Fruit fly (Drosophila melanogaster) whole organism, embryonic: ENCODE measurements around the gene Z600.

Experiments used
- CG10267 ChIP-seq: fragments of 200-800 bp; sonication (Bioruptor generic); optimal IDR thresholded peaks from 2 replicates; lab custom pipeline; 2018; ENCODE audit warnings: missing biosample characterization, mild to moderate bottlenecking, missing genetic modification characterization, moderate library complexity
- CG11085 ChIP-seq: fragments of 200-800 bp; sonication (Bioruptor generic); IDR thresholded peaks from 2 replicates; pipeline ENCODE4 v1.3.6; 2022; ENCODE audit warnings: missing biosample characterization, missing genetic modification characterization
- CG11093 ChIP-seq: fragments of 200-800 bp; sonication (Bioruptor generic); IDR thresholded peaks from 3 replicates; pipeline ENCODE4 v1.3.6; 2022; ENCODE audit warnings: missing biosample characterization, missing genetic modification characterization
- CG12071 ChIP-seq: fragments of 200-800 bp; sonication (Bioruptor generic); optimal IDR thresholded peaks from 3 replicates; lab custom pipeline; 2018; ENCODE audit warnings: missing biosample characterization, mild to moderate bottlenecking, missing genetic modification characterization
- CG12299 ChIP-seq: fragments of 200-800 bp; sonication (Bioruptor generic); optimal IDR thresholded peaks from 2 replicates; lab custom pipeline; 2018; ENCODE audit warnings: missing biosample characterization, mild to moderate bottlenecking, missing genetic modification characterization
- CG12744 ChIP-seq: fragments of 200-800 bp; sonication (Bioruptor generic); optimal IDR thresholded peaks from 2 replicates; lab custom pipeline; 2016; ENCODE audit warnings: missing biosample characterization, missing genetic modification characterization
- CG31441 ChIP-seq: fragments of 200-800 bp; sonication (Bioruptor generic); IDR thresholded peaks from 2 replicates; pipeline ENCODE4 v1.3.6; 2022; ENCODE audit warnings: missing biosample characterization, missing genetic modification characterization
- CkIIα-i1 ChIP-seq: fragments of 200-800 bp; sonication (Bioruptor generic); IDR thresholded peaks from 2 replicates; pipeline ENCODE4 v1.3.6; 2022; ENCODE audit warnings: missing biosample characterization, missing genetic modification characterization
- Dref ChIP-seq: fragments of 200-800 bp; sonication (Bioruptor generic); IDR thresholded peaks from 2 replicates; pipeline ENCODE4 v1.3.6; 2022; ENCODE audit warnings: missing biosample characterization, missing genetic modification characterization
- Poxn ChIP-seq: fragments of 200-800 bp; sonication (Bioruptor generic); IDR thresholded peaks from 2 replicates; pipeline ENCODE4 v1.3.6; 2022; ENCODE audit warnings: missing biosample characterization, missing genetic modification characterization
- ato ChIP-seq: fragments of 200-800 bp; sonication (Bioruptor generic); IDR thresholded peaks from 2 replicates; pipeline ENCODE4 v1.3.6; 2022; ENCODE audit warnings: missing biosample characterization, missing genetic modification characterization; ENCODE audit not compliant: partially characterized antibody
- esg ChIP-seq: fragments of 200-800 bp; sonication (Bioruptor generic); conservative IDR thresholded peaks from 2 replicates; pipeline ENCODE4 v1.3.6; 2022; ENCODE audit warnings: missing biosample characterization, missing genetic modification characterization
- org-1 ChIP-seq: fragments of 200-800 bp; sonication (Bioruptor generic); optimal IDR thresholded peaks from 2 replicates; lab custom pipeline; 2017; ENCODE audit warnings: missing biosample characterization, missing genetic modification characterization

DNA sequence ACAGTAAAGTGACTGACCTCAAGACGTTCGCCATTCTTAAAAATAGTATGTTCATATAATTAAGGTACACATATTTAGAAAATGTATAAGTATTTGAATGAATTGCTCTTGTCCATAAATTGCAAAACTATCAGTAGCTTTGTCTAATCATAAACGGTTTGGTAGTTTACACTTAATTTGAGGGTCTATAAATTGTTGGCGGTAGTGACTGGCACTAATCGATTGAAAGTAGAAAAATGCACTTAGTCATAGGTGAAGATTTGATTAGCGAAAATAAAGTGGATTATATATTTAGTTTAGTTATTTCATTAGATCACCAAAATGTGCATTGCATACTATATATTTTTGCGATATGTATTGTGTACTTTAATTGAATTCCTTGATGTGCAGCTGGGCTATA is 4.9 kb downstream of the Z600 start:
- TF ChIP-seq CG11093 (GFP tag; lab: Robert Waterston, UW) (no peak), CG12071 (GFP tag; lab: Kevin White, UChicago) (no peak), CG31441 (GFP tag; lab: Robert Waterston, UW) (no peak), esg (GFP tag; lab: Robert Waterston, UW) (no peak), CkIIα-i1 (GFP tag; lab: Robert Waterston, UW) (no peak), CG11085 (GFP tag; lab: Robert Waterston, UW) (no peak), Poxn (no peak), CG12299 (no peak), Dref (GFP tag; lab: Robert Waterston, UW) (no peak), ato (GFP tag; lab: Robert Waterston, UW) (no peak), CG12744 (no peak), CG10267 (tag; lab: Kevin White, UChicago) (no peak), org-1 (GFP tag; lab: Kevin White, UChicago) (no peak)
